Fruit fly (Drosophila melanogaster) whole organism, embryonic: ENCODE results near the gene CG9837.

Experiments used
- Atf6 ChIP-seq: fragments of 200-800 bp; sonication (Bioruptor generic); IDR thresholded peaks from 2 replicates; pipeline ENCODE4 v1.3.6; 2022; ENCODE audit warnings: missing biosample characterization, missing genetic modification characterization
- CG10209 ChIP-seq: fragments of 200-800 bp; sonication (Bioruptor generic); optimal IDR thresholded peaks from 3 replicates; lab custom pipeline; 2017; ENCODE audit warnings: missing biosample characterization, mild to moderate bottlenecking, missing genetic modification characterization, missing genetic modification reagents
- CG10321 ChIP-seq: fragments of 200-800 bp; sonication (Bioruptor generic); IDR thresholded peaks from 2 replicates; pipeline ENCODE4 v1.3.6; 2022; ENCODE audit warnings: missing biosample characterization, missing genetic modification characterization
- CG11504 ChIP-seq: fragments of 200-800 bp; sonication (Bioruptor generic); optimal IDR thresholded peaks from 3 replicates; lab custom pipeline; 2019; ENCODE audit warnings: missing biosample characterization, mild to moderate bottlenecking, missing genetic modification characterization, moderate library complexity
- CG12744 ChIP-seq: fragments of 200-800 bp; sonication (Bioruptor generic); optimal IDR thresholded peaks from 2 replicates; lab custom pipeline; 2016; ENCODE audit warnings: missing biosample characterization, missing genetic modification characterization
- CG13424 ChIP-seq: fragments of 200-800 bp; sonication (Bioruptor generic); optimal IDR thresholded peaks from 2 replicates; lab custom pipeline; 2019; ENCODE audit warnings: missing biosample characterization, mild to moderate bottlenecking, missing genetic modification characterization, moderate library complexity
- CG14860 ChIP-seq: fragments of 200-800 bp; sonication (Bioruptor generic); IDR thresholded peaks from 3 replicates; pipeline ENCODE4 v1.3.6; 2022; ENCODE audit warnings: missing biosample characterization, missing genetic modification characterization; ENCODE audit not compliant: partially characterized antibody
- CG15269 ChIP-seq: fragments of 200-800 bp; sonication (Bioruptor generic); optimal IDR thresholded peaks from 2 replicates; lab custom pipeline; 2018; ENCODE audit warnings: missing biosample characterization, mild to moderate bottlenecking, missing genetic modification characterization, moderate library complexity
- CG17186 ChIP-seq: fragments of 200-800 bp; sonication (Bioruptor generic); optimal IDR thresholded peaks from 3 replicates; lab custom pipeline; 2017; ENCODE audit warnings: missing biosample characterization, missing genetic modification reagents, missing genetic modification characterization
- CG17568 ChIP-seq: fragments of 200-800 bp; sonication (Bioruptor generic); optimal IDR thresholded peaks from 2 replicates; lab custom pipeline; 2018; ENCODE audit warnings: missing biosample characterization, mild to moderate bottlenecking, missing genetic modification characterization, moderate library complexity
- CG6683 ChIP-seq: fragments of 200-800 bp; sonication (Bioruptor generic); optimal IDR thresholded peaks from 2 replicates; lab custom pipeline; 2017; ENCODE audit warnings: missing biosample characterization, mild to moderate bottlenecking, missing genetic modification characterization, missing genetic modification reagents
- CG6765 ChIP-seq: fragments of 200-800 bp; sonication (Bioruptor generic); optimal IDR thresholded peaks from 3 replicates; lab custom pipeline; 2017; ENCODE audit warnings: missing biosample characterization, mild to moderate bottlenecking, missing genetic modification characterization
- CG7372 ChIP-seq: fragments of 200-800 bp; sonication (Bioruptor generic); IDR thresholded peaks from 2 replicates; pipeline ENCODE4 v1.3.6; 2022; ENCODE audit warnings: missing biosample characterization, missing genetic modification characterization
- CG7556 ChIP-seq: fragments of 200-800 bp; sonication (Bioruptor generic); optimal IDR thresholded peaks from 2 replicates; lab custom pipeline; 2017; ENCODE audit warnings: missing biosample characterization, mild to moderate bottlenecking, missing genetic modification characterization
- Deaf1 ChIP-seq: fragments of 200-800 bp; optimal IDR thresholded peaks from 3 replicates; lab custom pipeline; 2019; ENCODE audit warnings: missing biosample characterization, mild to moderate bottlenecking, missing genetic modification characterization, moderate library complexity
- Dip3 ChIP-seq: fragments of 200-800 bp; sonication (Bioruptor generic); optimal IDR thresholded peaks from 3 replicates; lab custom pipeline; 2016; ENCODE audit warnings: missing biosample characterization, missing genetic modification characterization
- HLHmδ ChIP-seq: fragments of 200-800 bp; sonication (Bioruptor generic); optimal IDR thresholded peaks from 2 replicates; lab custom pipeline; 2018; ENCODE audit warnings: missing biosample characterization, mild to moderate bottlenecking, missing genetic modification characterization, moderate library complexity
- MBD-R2 ChIP-seq: fragments of 200-800 bp; sonication (Bioruptor generic); IDR thresholded peaks from 2 replicates; pipeline ENCODE4 v1.3.6; 2022; ENCODE audit warnings: missing biosample characterization, missing genetic modification characterization
- MESR4 ChIP-seq: fragments of 200-800 bp; sonication (Bioruptor generic); optimal IDR thresholded peaks from 2 replicates; lab custom pipeline; 2018; ENCODE audit warnings: missing biosample characterization, mild to moderate bottlenecking, missing genetic modification characterization, moderate library complexity
- Nf-YC ChIP-seq: fragments of 200-800 bp; optimal IDR thresholded peaks from 3 replicates; lab custom pipeline; 2019; ENCODE audit warnings: missing biosample characterization, mild to moderate bottlenecking, missing genetic modification characterization, moderate library complexity
- Ptx1 ChIP-seq: fragments of 200-800 bp; sonication (Bioruptor generic); IDR thresholded peaks from 2 replicates; pipeline ENCODE4 v1.3.6; 2022; ENCODE audit warnings: missing biosample characterization, missing genetic modification characterization
- al ChIP-seq: fragments of 200-800 bp; sonication (Bioruptor generic); IDR thresholded peaks from 2 replicates; pipeline ENCODE4 v1.3.6; 2022; ENCODE audit warnings: missing biosample characterization, missing genetic modification characterization
- amos ChIP-seq: fragments of 200-800 bp; sonication (Bioruptor generic); IDR thresholded peaks from 2 replicates; pipeline ENCODE4 v1.3.6; 2022; ENCODE audit warnings: missing biosample characterization, missing genetic modification characterization; ENCODE audit not compliant: partially characterized antibody
- chinmo ChIP-seq: fragments of 200-800 bp; sonication (Bioruptor generic); IDR thresholded peaks from 4 replicates; pipeline ENCODE4 v1.3.6; 2022; ENCODE audit warnings: missing biosample characterization, missing genetic modification characterization; ENCODE audit not compliant: partially characterized antibody
- crol ChIP-seq: fragments of 200-800 bp; sonication (Bioruptor generic); IDR thresholded peaks from 2 replicates; pipeline ENCODE4 v1.3.6; 2022; ENCODE audit warnings: missing biosample characterization, missing genetic modification characterization
- danr ChIP-seq: fragments of 200-800 bp; sonication (Bioruptor generic); IDR thresholded peaks from 2 replicates; pipeline ENCODE4 v1.3.6; 2022; ENCODE audit warnings: missing biosample characterization, missing genetic modification characterization
- gsb ChIP-seq: fragments of 200-800 bp; sonication (Bioruptor generic); IDR thresholded peaks from 2 replicates; pipeline ENCODE4 v1.3.6; 2022; ENCODE audit warnings: missing biosample characterization, missing genetic modification characterization
- ken ChIP-seq: fragments of 200-800 bp; sonication (Bioruptor generic); IDR thresholded peaks from 3 replicates; pipeline ENCODE4 v1.3.6; 2022; ENCODE audit warnings: missing biosample characterization, missing genetic modification characterization
- phol ChIP-seq: fragments of 200-800 bp; sonication (Bioruptor generic); optimal IDR thresholded peaks from 3 replicates; lab custom pipeline; 2018; ENCODE audit warnings: missing biosample characterization, mild to moderate bottlenecking, missing genetic modification characterization, moderate library complexity
- psq ChIP-seq: fragments of 200-800 bp; sonication (Bioruptor generic); optimal IDR thresholded peaks from 2 replicates; lab custom pipeline; 2017; ENCODE audit warnings: missing biosample characterization, missing genetic modification characterization
- salm ChIP-seq: fragments of 200-800 bp; sonication (Bioruptor generic); optimal IDR thresholded peaks from 2 replicates; lab custom pipeline; 2018; ENCODE audit warnings: missing biosample characterization, mild to moderate bottlenecking, missing genetic modification characterization
- sima ChIP-seq: fragments of 200-800 bp; sonication (Bioruptor generic); optimal IDR thresholded peaks from 2 replicates; lab custom pipeline; 2016; ENCODE audit warnings: missing biosample characterization, missing genetic modification characterization
- vfl ChIP-seq: fragments of 200-800 bp; sonication (Bioruptor generic); optimal IDR thresholded peaks from 2 replicates; lab custom pipeline; 2016; ENCODE audit warnings: missing biosample characterization, missing genetic modification characterization
- z ChIP-seq: fragments of 200-800 bp; sonication (Bioruptor generic); IDR thresholded peaks from 3 replicates; pipeline ENCODE4 v1.3.6; 2022; ENCODE audit warnings: missing biosample characterization, missing genetic modification characterization
- zfh1 ChIP-seq: fragments of 200-800 bp; sonication (Bioruptor generic); IDR thresholded peaks from 3 replicates; pipeline ENCODE4 v1.3.6; 2022; ENCODE audit warnings: missing biosample characterization, missing genetic modification characterization

The CG9837 gene

DNA sequence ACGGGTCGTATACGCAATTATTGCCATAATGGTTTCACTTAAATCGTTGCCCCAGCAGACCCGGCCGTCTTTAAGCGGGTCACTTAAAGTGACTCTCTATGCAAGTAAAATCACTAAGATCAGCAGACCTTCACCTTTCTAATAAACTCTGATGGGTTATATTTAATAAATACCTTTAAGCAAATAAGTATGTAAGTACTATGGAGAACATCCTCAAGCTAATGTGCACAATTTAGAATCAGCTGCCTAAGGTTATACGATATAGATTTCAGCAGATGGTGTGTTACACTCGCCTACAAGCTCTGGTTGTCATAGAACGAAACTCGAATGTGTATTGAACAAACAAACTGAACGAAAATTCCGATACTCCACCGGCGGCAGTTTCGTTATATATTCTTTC lies 44.3 kb downstream of the CG9837 start, which contains the start of gene CG8236:
TSS of gene CG8236 (plus strand) at position 301 of the 400 bp plus-strand sequence.
- TF ChIP-seq al (GFP tag; lab: Robert Waterston, UW) (no peak), CG14860 (no peak), chinmo (no peak), Ptx1 (GFP tag; lab: Robert Waterston, UW) (no peak), CG10209 (no peak), CG17568 (no peak), Dip3 (GFP tag; lab: Kevin White, UChicago) (no peak), danr (GFP tag; lab: Robert Waterston, UW) (no peak), phol (tag; lab: Kevin White, UChicago) (no peak), Atf6 (GFP tag; lab: Robert Waterston, UW) (no peak), psq (GFP tag; lab: Kevin White, UChicago) (no peak), crol (GFP tag; lab: Robert Waterston, UW) (no peak), CG10321 (GFP tag; lab: Robert Waterston, UW) (no peak), amos (GFP tag; lab: Robert Waterston, UW) (no peak), CG17186 (no peak)

DNA sequence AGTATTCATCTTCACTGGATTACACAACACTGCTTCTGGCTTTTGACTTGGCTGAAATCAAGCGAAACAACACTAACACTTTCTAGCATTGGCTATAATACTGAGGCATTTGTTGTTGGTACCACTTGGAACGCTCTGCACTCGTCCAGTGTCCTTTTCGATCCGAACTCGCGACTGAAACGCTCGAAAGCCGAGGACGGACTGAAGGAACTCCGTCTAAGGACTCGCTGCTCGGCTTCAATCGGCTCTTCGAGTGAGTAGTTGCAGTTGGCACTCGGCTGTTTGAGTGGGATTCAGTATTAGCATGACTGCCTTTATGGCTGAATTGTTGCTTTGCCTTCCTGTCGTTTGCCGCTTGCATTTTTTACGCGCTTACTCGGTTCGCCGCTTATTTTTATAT lies 45.4 kb downstream of the CG9837 start, which contains the start of the genes CG34135 and CG11768:
TSS of gene CG34135 (minus strand) at position 194 of the 400 bp plus-strand sequence.
TSS of gene CG11768 (minus strand) at position 203 of the 400 bp plus-strand sequence.
- peak; percentile 94 for TF ChIP-seq Deaf1 (tag; lab: Kevin White, UChicago)
- TF ChIP-seq CG13424 (tag; lab: Kevin White, UChicago), result no peak
- no peak for TF ChIP-seq CG7372 (GFP tag; lab: Robert Waterston, UW)
- TF ChIP-seq salm, result no peak
- no peak for TF ChIP-seq gsb
- TF ChIP-seq HLHmδ, result no peak
- no peak for TF ChIP-seq CG6765 (GFP tag; lab: Kevin White, UChicago)
- TF ChIP-seq MESR4, result no peak
- no peak for TF ChIP-seq vfl (GFP tag; lab: Kevin White, UChicago)
- no peak for TF ChIP-seq ken (GFP tag; lab: Robert Waterston, UW)
- no peak for TF ChIP-seq CG15269 (tag; lab: Kevin White, UChicago)
- TF ChIP-seq sima (GFP tag; lab: Kevin White, UChicago), result no peak
- TF ChIP-seq CG7556 (GFP tag; lab: Kevin White, UChicago), result no peak
- TF ChIP-seq zfh1, result 0 out of 3 replicates have a peak, but pooled peaks have one; percentile 22
- TF ChIP-seq CG12744 (GFP tag; lab: Kevin White, UChicago), result no peak
- peak; percentile 91 for TF ChIP-seq z (GFP tag; lab: Robert Waterston, UW)
- no peak for TF ChIP-seq Nf-YC (tag; lab: Kevin White, UChicago)
- TF ChIP-seq CG11504, result no peak
- TF ChIP-seq MBD-R2, result no peak
- no peak for TF ChIP-seq CG6683 (GFP tag; lab: Kevin White, UChicago)
